Worm (Caenorhabditis elegans) whole organism, midembryonic: Measurements from ENCODE around the gene K11H12.11.

Source experiments
- T22C8.4 ChIP-seq: fragments of 200-800 bp; sonication (Bioruptor generic); IDR thresholded peaks from 2 replicates; pipeline ENCODE4 v1.3.6; 2022; ENCODE audit warnings: missing genetic modification characterization, missing compliant biosample characterization
- cog-1 ChIP-seq: sonication (generic microtip); optimal IDR thresholded peaks from 2 replicates; lab custom pipeline; 2016; ENCODE audit warnings: missing genetic modification characterization, missing compliant biosample characterization
- flt-1 ChIP-seq: fragments of 200-800 bp; sonication (Bioruptor generic); IDR thresholded peaks from 2 replicates; pipeline ENCODE4 v1.3.6; 2022; ENCODE audit warnings: missing genetic modification characterization, missing compliant biosample characterization
- klf-2 ChIP-seq: fragments of 200-800 bp; sonication (Bioruptor generic); conservative IDR thresholded peaks from 2 replicates; pipeline ENCODE4 v1.3.6; 2022; ENCODE audit warnings: missing genetic modification reagents, missing genetic modification characterization, missing compliant biosample characterization
- med-1 ChIP-seq: sonication (generic microtip); optimal IDR thresholded peaks from 2 replicates; lab custom pipeline; 2017; ENCODE audit warnings: missing genetic modification characterization, mild to moderate bottlenecking, missing compliant biosample characterization, antibody characterized with exemption, missing genetic modification reagents; ENCODE audit not compliant: insufficient read depth
- ref-1 ChIP-seq: fragments of 200-800 bp; sonication (Bioruptor generic); conservative IDR thresholded peaks from 2 replicates; pipeline ENCODE4 v1.3.6; 2022; ENCODE audit warnings: missing genetic modification reagents, missing genetic modification characterization, missing compliant biosample characterization
- tab-1 ChIP-seq: fragments of 200-800 bp; sonication (Bioruptor generic); IDR thresholded peaks from 2 replicates; pipeline ENCODE4 v1.3.6; 2022; ENCODE audit warnings: missing genetic modification characterization, missing compliant biosample characterization
- ztf-23 ChIP-seq: fragments of 200-800 bp; sonication (Bioruptor generic); IDR thresholded peaks from 2 replicates; pipeline ENCODE4 v1.3.6; 2022; ENCODE audit warnings: missing genetic modification reagents, missing genetic modification characterization, missing compliant biosample characterization
- ztf-29 ChIP-seq: fragments of 200-800 bp; sonication (Bioruptor generic); IDR thresholded peaks from 2 replicates; pipeline ENCODE4 v1.3.6; 2022; ENCODE audit warnings: missing genetic modification reagents, missing genetic modification characterization, missing compliant biosample characterization

Gene K11H12.11

ce11 chrIV:670455-670854 lies at the start of gene K11H12.11:
K11H12.11 (minus strand) TSS chrIV:670555.
- TF ChIP-seq med-1 (GFP tag; lab: Kevin White, UChicago) = no peak
- no peak for TF ChIP-seq cog-1 (tag; lab: Kevin White, UChicago)
- no peak for TF ChIP-seq ztf-29 (GFP tag; lab: Robert Waterston, UW)
- TF ChIP-seq ztf-23 (GFP tag; lab: Robert Waterston, UW) = no peak
- no peak for TF ChIP-seq T22C8.4
- no peak for TF ChIP-seq tab-1 (GFP tag; lab: Robert Waterston, UW)
- TF ChIP-seq klf-2 (GFP tag; lab: Robert Waterston, UW) = no peak
- no peak for TF ChIP-seq flt-1
- TF ChIP-seq ref-1 = no peak

ce11 chrIV:719351-719750 lies 49.0 kb upstream of the K11H12.11 start, which contains the start of gene Y55F3C.10:
Y55F3C.10 (minus strand) TSS chrIV:719451.
- TF ChIP-seq ztf-23 (GFP tag; lab: Robert Waterston, UW) = no peak
- no peak for TF ChIP-seq klf-2 (GFP tag; lab: Robert Waterston, UW)
- TF ChIP-seq cog-1 (tag; lab: Kevin White, UChicago) = no peak
- no peak for TF ChIP-seq med-1 (GFP tag; lab: Kevin White, UChicago)
- TF ChIP-seq ref-1 = no peak
- TF ChIP-seq ztf-29 (GFP tag; lab: Robert Waterston, UW) = no peak
- no peak for TF ChIP-seq flt-1

- no peak for TF ChIP-seq med-1 (GFP tag; lab: Kevin White, UChicago)
- TF ChIP-seq ztf-29 (GFP tag; lab: Robert Waterston, UW) = no peak
- no peak for TF ChIP-seq ref-1
- TF ChIP-seq klf-2 (GFP tag; lab: Robert Waterston, UW) = no peak
- TF ChIP-seq tab-1 (GFP tag; lab: Robert Waterston, UW) = no peak
- no peak for TF ChIP-seq cog-1 (tag; lab: Kevin White, UChicago)
- no peak for TF ChIP-seq flt-1
Observed at ce11 chrIV:716323-716722, 46.0 kb upstream of the K11H12.11 start, which contains the start of gene clec-164. clec-164 (plus strand) TSS chrIV:716623.

- TF ChIP-seq med-1 (GFP tag; lab: Kevin White, UChicago) (no peak), ref-1 (no peak), T22C8.4 (no peak), flt-1 (no peak), tab-1 (GFP tag; lab: Robert Waterston, UW) (no peak), cog-1 (tag; lab: Kevin White, UChicago) (no peak), klf-2 (GFP tag; lab: Robert Waterston, UW) (no peak), ztf-29 (GFP tag; lab: Robert Waterston, UW) (no peak), ztf-23 (GFP tag; lab: Robert Waterston, UW) (no peak)
Observed at ce11 chrIV:715433-715832, 45.1 kb upstream of the K11H12.11 start.

- no peak for TF ChIP-seq ztf-23 (GFP tag; lab: Robert Waterston, UW)
- no peak for TF ChIP-seq klf-2 (GFP tag; lab: Robert Waterston, UW)
- TF ChIP-seq ref-1 = no peak
- no peak for TF ChIP-seq ztf-29 (GFP tag; lab: Robert Waterston, UW)
- TF ChIP-seq tab-1 (GFP tag; lab: Robert Waterston, UW) = no peak
- no peak for TF ChIP-seq T22C8.4
- TF ChIP-seq med-1 (GFP tag; lab: Kevin White, UChicago) = no peak
- TF ChIP-seq flt-1 = no peak
- TF ChIP-seq cog-1 (tag; lab: Kevin White, UChicago) = no peak
Observed at ce11 chrIV:707635-708034, 37.3 kb upstream of the K11H12.11 start, which contains the start of gene cutl-26. cutl-26 (minus strand) TSS chrIV:707735.

- no peak for TF ChIP-seq T22C8.4
- TF ChIP-seq med-1 (GFP tag; lab: Kevin White, UChicago) = no peak
- TF ChIP-seq ztf-23 (GFP tag; lab: Robert Waterston, UW) = no peak
- TF ChIP-seq ref-1 = no peak
- no peak for TF ChIP-seq flt-1
- no peak for TF ChIP-seq tab-1 (GFP tag; lab: Robert Waterston, UW)
- no peak for TF ChIP-seq klf-2 (GFP tag; lab: Robert Waterston, UW)
- TF ChIP-seq ztf-29 (GFP tag; lab: Robert Waterston, UW) = no peak
- no peak for TF ChIP-seq cog-1 (tag; lab: Kevin White, UChicago)
Observed at ce11 chrIV:698304-698703, 27.9 kb upstream of the K11H12.11 start, which contains the start of gene Y55F3C.17. Y55F3C.17 (minus strand) TSS chrIV:698404.

ce11 chrIV:684748-685147 lies 14.4 kb upstream of the K11H12.11 start:
- no peak for TF ChIP-seq klf-2 (GFP tag; lab: Robert Waterston, UW)
- no peak for TF ChIP-seq ztf-29 (GFP tag; lab: Robert Waterston, UW)
- no peak for TF ChIP-seq flt-1
- no peak for TF ChIP-seq ref-1
- no peak for TF ChIP-seq T22C8.4
- no peak for TF ChIP-seq tab-1 (GFP tag; lab: Robert Waterston, UW)
- TF ChIP-seq cog-1 (tag; lab: Kevin White, UChicago) = no peak
- TF ChIP-seq ztf-23 (GFP tag; lab: Robert Waterston, UW) = no peak
- no peak for TF ChIP-seq med-1 (GFP tag; lab: Kevin White, UChicago)

- TF ChIP-seq tab-1 (GFP tag; lab: Robert Waterston, UW) = no peak
- TF ChIP-seq ztf-29 (GFP tag; lab: Robert Waterston, UW) = no peak
- TF ChIP-seq klf-2 (GFP tag; lab: Robert Waterston, UW) = no peak
- TF ChIP-seq med-1 (GFP tag; lab: Kevin White, UChicago) = no peak
- no peak for TF ChIP-seq T22C8.4
- no peak for TF ChIP-seq ztf-23 (GFP tag; lab: Robert Waterston, UW)
- TF ChIP-seq cog-1 (tag; lab: Kevin White, UChicago) = no peak
- no peak for TF ChIP-seq ref-1
- TF ChIP-seq flt-1 = no peak
Observed at ce11 chrIV:684197-684596, 13.8 kb upstream of the K11H12.11 start, which contains the start of gene cutl-28. cutl-28 (plus strand) TSS chrIV:684497.

ce11 chrIV:682726-683340 lies 12.5 kb upstream of the K11H12.11 start:
- TF ChIP-seq cog-1 (tag; lab: Kevin White, UChicago) (peak; percentile 40), med-1 (GFP tag; lab: Kevin White, UChicago) (peak; percentile 53), tab-1 (GFP tag; lab: Robert Waterston, UW) (peak; percentile 86), ztf-23 (GFP tag; lab: Robert Waterston, UW) (peak; percentile 89), ztf-29 (GFP tag; lab: Robert Waterston, UW) (peak; percentile 79), T22C8.4 (peak; percentile 79), klf-2 (GFP tag; lab: Robert Waterston, UW) (peak; percentile 88), flt-1 (peak; percentile 94), ref-1 (peak; percentile 75)
